Worm (Caenorhabditis elegans) whole organism, L1 larva: ENCODE results near the gene rps-14.

Experiments used
- C04F5.9 ChIP-seq: sonication (generic microtip); optimal IDR thresholded peaks from 2 replicates; lab custom pipeline; 2016; ENCODE audit warnings: missing genetic modification characterization, missing compliant biosample characterization
- C16A3.4 ChIP-seq: fragments of 150-350 bp; optimal IDR thresholded peaks from 2 replicates; lab custom pipeline; 2014; ENCODE audit warnings: missing biosample characterization, missing genetic modification characterization
- C34B4.2 ChIP-seq: sonication (generic microtip); optimal IDR thresholded peaks from 2 replicates; lab custom pipeline; 2017; ENCODE audit warnings: mild to moderate bottlenecking, missing genetic modification characterization, missing compliant biosample characterization
- F16B12.6 ChIP-seq: fragments of 150-350 bp; optimal IDR thresholded peaks from 2 replicates; lab custom pipeline; 2014; ENCODE audit warnings: missing biosample characterization, missing genetic modification characterization
- Y116A8C.19 ChIP-seq: sonication (generic microtip); optimal IDR thresholded peaks from 2 replicates; lab custom pipeline; 2016; ENCODE audit warnings: missing compliant biosample characterization, missing genetic modification characterization, borderline replicate concordance
- aha-1 ChIP-seq: fragments of 150-350 bp; optimal IDR thresholded peaks from 2 replicates; lab custom pipeline; 2014; ENCODE audit warnings: missing biosample characterization, missing genetic modification characterization
- alr-1 ChIP-seq: fragments of 200-800 bp; sonication (Bioruptor generic); optimal IDR thresholded peaks from 2 replicates; lab custom pipeline; 2018; ENCODE audit warnings: borderline replicate concordance, mild to moderate bottlenecking, missing genetic modification characterization, missing compliant biosample characterization
- ama-1 ChIP-seq: fragments of 150-350 bp; optimal IDR thresholded peaks from 2 replicates; lab custom pipeline; 2014
- blmp-1 ChIP-seq: fragments of 150-350 bp; optimal IDR thresholded peaks from 2 replicates; lab custom pipeline; 2014; ENCODE audit warnings: missing biosample characterization, missing genetic modification characterization
- ceh-82 ChIP-seq, 3 experiments: fragments of 150-350 bp in 1 of 3; sonication (generic microtip) in 2 of 3; optimal IDR thresholded peaks; 2 replicates each; lab custom pipeline; 2014 to 2017; ENCODE audit warnings: missing biosample characterization in 3 of 3, missing genetic modification characterization in 3 of 3
- ceh-88 ChIP-seq: fragments of 200-800 bp; sonication (Bioruptor generic); IDR thresholded peaks from 2 replicates; pipeline ENCODE4 v1.3.6; 2022; ENCODE audit warnings: missing genetic modification characterization, missing compliant biosample characterization
- ces-1 ChIP-seq: fragments of 150-350 bp; optimal IDR thresholded peaks from 2 replicates; lab custom pipeline; 2014; ENCODE audit warnings: missing biosample characterization, missing genetic modification reagents, missing genetic modification characterization
- dpl-1 ChIP-seq, 3 experiments: fragments of 150-350 bp in 2 of 3; sonication (generic microtip) in 1 of 3; optimal IDR thresholded peaks; 2 replicates each; lab custom pipeline; 2014 to 2017; ENCODE audit warnings: missing biosample characterization in 3 of 3, missing genetic modification characterization in 3 of 3, missing genetic modification reagents in 3 of 3
- dsc-1 ChIP-seq: sonication (generic microtip); optimal IDR thresholded peaks from 2 replicates; lab custom pipeline; 2016; ENCODE audit warnings: mild to moderate bottlenecking, missing genetic modification characterization, missing compliant biosample characterization
- efl-3 ChIP-seq: fragments of 200-800 bp; sonication (Bioruptor generic); optimal IDR thresholded peaks from 2 replicates; lab custom pipeline; 2018; ENCODE audit warnings: mild to moderate bottlenecking, missing genetic modification characterization, missing compliant biosample characterization
- elt-2 ChIP-seq: sonication (generic microtip); optimal IDR thresholded peaks from 2 replicates; lab custom pipeline; 2016; ENCODE audit warnings: missing genetic modification characterization, mild to moderate bottlenecking, inconsistent platforms, missing compliant biosample characterization, missing genetic modification reagents
- elt-3 ChIP-seq, 6 experiments: fragments of 150-350 bp in 1 of 6; sonication (generic microtip); optimal IDR thresholded peaks; 2 replicates each; lab custom pipeline; 2017 to 2018; ENCODE audit warnings: missing biosample characterization in 6 of 6, missing genetic modification characterization in 6 of 6, inconsistent platforms in 1 of 6
- fkh-4 ChIP-seq: sonication (generic microtip); optimal IDR thresholded peaks from 2 replicates; lab custom pipeline; 2016; ENCODE audit warnings: missing compliant biosample characterization, missing genetic modification characterization, borderline replicate concordance
- fkh-8 ChIP-seq: sonication (generic microtip); optimal IDR thresholded peaks from 2 replicates; lab custom pipeline; 2016; ENCODE audit warnings: mild to moderate bottlenecking, missing genetic modification characterization, missing compliant biosample characterization
- fos-1 ChIP-seq: fragments of 150-350 bp; optimal IDR thresholded peaks from 2 replicates; lab custom pipeline; 2014; ENCODE audit warnings: missing biosample characterization, missing genetic modification characterization
- grh-1 ChIP-seq: fragments of 200-800 bp; sonication (Bioruptor generic); IDR thresholded peaks from 2 replicates; pipeline ENCODE4 v1.3.6; 2022; ENCODE audit warnings: missing genetic modification reagents, missing genetic modification characterization, missing compliant biosample characterization
- hlh-17 ChIP-seq: fragments of 200-800 bp; sonication (Bioruptor generic); optimal IDR thresholded peaks from 2 replicates; lab custom pipeline; 2018; ENCODE audit warnings: missing genetic modification characterization, mild to moderate bottlenecking, missing compliant biosample characterization, moderate library complexity, borderline replicate concordance
- hlh-4 ChIP-seq: sonication (generic microtip); optimal IDR thresholded peaks from 2 replicates; lab custom pipeline; 2016; ENCODE audit warnings: mild to moderate bottlenecking, missing genetic modification characterization, missing compliant biosample characterization
- hpl-2 ChIP-seq: fragments of 150-350 bp; optimal IDR thresholded peaks from 2 replicates; lab custom pipeline; 2014; ENCODE audit warnings: missing biosample characterization, missing genetic modification reagents, missing genetic modification characterization
- irx-1 ChIP-seq: sonication (generic microtip); optimal IDR thresholded peaks from 2 replicates; lab custom pipeline; 2016; ENCODE audit warnings: missing genetic modification characterization, missing compliant biosample characterization
- isw-1 ChIP-seq: fragments of 200-800 bp; sonication (Bioruptor generic); IDR thresholded peaks from 2 replicates; pipeline ENCODE4 v1.3.6; 2022; ENCODE audit warnings: missing genetic modification characterization, missing compliant biosample characterization
- lin-13 ChIP-seq: fragments of 150-350 bp; optimal IDR thresholded peaks from 2 replicates; lab custom pipeline; 2014; ENCODE audit warnings: missing biosample characterization, missing genetic modification reagents, missing genetic modification characterization
- lin-14 ChIP-seq: fragments of 200-800 bp; sonication (Bioruptor generic); optimal IDR thresholded peaks from 2 replicates; lab custom pipeline; 2018; ENCODE audit warnings: mild to moderate bottlenecking, missing genetic modification characterization, moderate library complexity, missing compliant biosample characterization
- mab-9 ChIP-seq: fragments of 200-800 bp; sonication (Bioruptor generic); IDR thresholded peaks from 2 replicates; pipeline ENCODE4 v1.3.6; 2022; ENCODE audit warnings: missing genetic modification reagents, missing genetic modification characterization, missing compliant biosample characterization
- mep-1 ChIP-seq: fragments of 150-350 bp; optimal IDR thresholded peaks from 2 replicates; lab custom pipeline; 2014; ENCODE audit warnings: missing biosample characterization, missing genetic modification characterization
- nhr-11 ChIP-seq: fragments of 150-350 bp; optimal IDR thresholded peaks from 2 replicates; lab custom pipeline; 2014; ENCODE audit warnings: missing biosample characterization, missing genetic modification characterization
- nhr-19 ChIP-seq: fragments of 200-800 bp; sonication (Bioruptor generic); conservative IDR thresholded peaks from 2 replicates; pipeline ENCODE4 v1.3.6; 2022; ENCODE audit warnings: missing genetic modification characterization, missing compliant biosample characterization
- nhr-20 ChIP-seq: sonication (generic microtip); optimal IDR thresholded peaks from 2 replicates; lab custom pipeline; 2016; ENCODE audit warnings: mild to moderate bottlenecking, missing genetic modification characterization, missing compliant biosample characterization
- nhr-28 ChIP-seq: fragments of 150-350 bp; optimal IDR thresholded peaks from 2 replicates; lab custom pipeline; 2014; ENCODE audit warnings: missing biosample characterization, missing genetic modification characterization
- nhr-71 ChIP-seq: sonication (generic microtip); optimal IDR thresholded peaks from 2 replicates; lab custom pipeline; 2016; ENCODE audit warnings: mild to moderate bottlenecking, missing genetic modification characterization, moderate library complexity, missing compliant biosample characterization
- nhr-76 ChIP-seq: sonication (generic microtip); optimal IDR thresholded peaks from 2 replicates; lab custom pipeline; 2017; ENCODE audit warnings: missing biosample characterization, missing genetic modification characterization
- nhr-84 ChIP-seq: sonication (generic microtip); optimal IDR thresholded peaks from 2 replicates; lab custom pipeline; 2017; ENCODE audit warnings: missing biosample characterization, missing genetic modification characterization
- pag-3 ChIP-seq: sonication (generic microtip); optimal IDR thresholded peaks from 2 replicates; lab custom pipeline; 2017; ENCODE audit warnings: missing genetic modification characterization, mild to moderate bottlenecking, missing compliant biosample characterization, antibody characterized with exemption, borderline replicate concordance; ENCODE audit not compliant: insufficient read depth
- snu-23 ChIP-seq: sonication (generic microtip); optimal IDR thresholded peaks from 2 replicates; lab custom pipeline; 2016; ENCODE audit warnings: missing genetic modification characterization, missing compliant biosample characterization
- sup-37 ChIP-seq: fragments of 200-800 bp; sonication (Bioruptor generic); optimal IDR thresholded peaks from 2 replicates; lab custom pipeline; 2018; ENCODE audit warnings: mild to moderate bottlenecking, missing genetic modification characterization, missing compliant biosample characterization
- swsn-7 ChIP-seq: sonication (generic microtip); optimal IDR thresholded peaks from 2 replicates; lab custom pipeline; 2016; ENCODE audit warnings: missing genetic modification characterization, missing compliant biosample characterization
- tlp-1 ChIP-seq: fragments of 150-350 bp; optimal IDR thresholded peaks from 2 replicates; lab custom pipeline; 2014; ENCODE audit warnings: missing biosample characterization, missing genetic modification characterization
- unc-62 ChIP-seq: fragments of 150-350 bp; optimal IDR thresholded peaks from 2 replicates; lab custom pipeline; 2014; ENCODE audit warnings: missing biosample characterization, missing genetic modification reagents, missing genetic modification characterization
- unc-98 ChIP-seq: fragments of 200-800 bp; sonication (Bioruptor generic); IDR thresholded peaks from 2 replicates; pipeline ENCODE4 v1.3.6; 2022; ENCODE audit warnings: missing genetic modification characterization, missing compliant biosample characterization
- xbp-1 ChIP-seq: sonication (generic microtip); optimal IDR thresholded peaks from 2 replicates; lab custom pipeline; 2016; ENCODE audit warnings: missing genetic modification characterization, missing compliant biosample characterization
- zip-4 ChIP-seq: fragments of 200-800 bp; sonication (Bioruptor generic); optimal IDR thresholded peaks from 2 replicates; lab custom pipeline; 2018; ENCODE audit warnings: mild to moderate bottlenecking, missing genetic modification characterization, moderate library complexity, missing compliant biosample characterization
- ztf-11 ChIP-seq, 2 experiments: sonication (generic microtip); optimal IDR thresholded peaks; 2 replicates each; lab custom pipeline; 2016 to 2017; ENCODE audit warnings: missing genetic modification characterization in 2 of 2, missing biosample characterization in 1 of 2, missing compliant biosample characterization in 1 of 2
- ztf-4 ChIP-seq: fragments of 150-350 bp; optimal IDR thresholded peaks from 2 replicates; lab custom pipeline; 2014; ENCODE audit warnings: missing biosample characterization, missing genetic modification characterization

The rps-14 gene

DNA sequence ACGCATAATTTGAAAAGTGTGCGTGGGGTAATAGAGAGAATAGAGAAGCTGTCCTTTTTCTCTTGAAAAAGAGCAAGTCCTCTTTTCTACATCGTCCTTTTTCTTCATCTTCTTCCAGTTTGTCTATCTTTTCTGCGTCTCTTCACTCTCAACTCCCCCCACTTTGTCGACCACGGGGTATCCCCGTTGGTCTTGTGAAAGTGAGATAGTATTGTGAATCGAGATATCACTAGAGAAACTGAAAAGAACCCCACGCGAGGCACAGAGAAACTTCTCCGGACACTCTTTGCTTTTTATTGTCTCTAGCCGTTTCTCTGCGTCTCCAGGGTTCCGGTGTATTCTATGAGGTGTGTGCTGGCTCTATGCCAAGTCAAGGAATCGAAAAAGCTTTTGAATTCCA lies 23.8 kb downstream of the rps-14 start (continued):
- TF ChIP-seq ztf-4 (tag; lab: Kevin White, UChicago) (peak; percentile 94), fkh-8 (tag; lab: Kevin White, UChicago) (peak; percentile 98), F16B12.6 (no peak), mep-1 (tag; lab: Kevin White, UChicago) (peak; percentile 94), alr-1 (tag; lab: Kevin White, UChicago) (no peak), hlh-4 (no peak), nhr-11 (tag; lab: Kevin White, UChicago) (peak; percentile 92), blmp-1 (tag; lab: Kevin White, UChicago) (peak; percentile 70), lin-14 (GFP tag; lab: Kevin White, UChicago) (peak; percentile 99), nhr-71 (peak; percentile 99)

DNA sequence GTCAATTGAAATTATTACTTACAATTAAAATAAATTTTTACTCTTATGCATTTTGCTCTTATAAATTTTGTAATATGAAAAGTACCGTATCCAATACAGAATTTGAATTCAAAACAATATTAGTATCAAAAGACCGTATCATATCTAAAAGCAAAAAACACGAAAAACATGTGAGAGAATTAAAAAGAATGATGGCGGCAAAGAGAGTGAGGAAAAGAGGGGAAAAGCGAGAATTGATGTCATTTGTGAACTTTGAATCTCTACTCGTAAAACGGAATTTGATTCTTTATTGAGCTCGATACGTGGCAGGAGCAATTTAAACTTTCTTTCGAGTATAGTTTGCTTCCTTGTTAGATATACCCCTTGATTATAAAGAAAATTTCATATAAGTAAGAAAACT lies 24.9 kb downstream of the rps-14 start:
- no peak for TF ChIP-seq unc-62 (GFP tag; lab: Kevin White, UChicago)
- TF ChIP-seq lin-14 (GFP tag; lab: Kevin White, UChicago) = peak; percentile 49
- TF ChIP-seq nhr-76 (tag; lab: Kevin White, UChicago) = no peak
- peak in 1 of 3 experiments; percentile 8 for TF ChIP-seq dpl-1 (GFP tag; optimal IDR thresholded peaks at IDR 0.05; lab: Kevin White, UChicago)
- TF ChIP-seq lin-13 (GFP tag; lab: Kevin White, UChicago) = no peak
- TF ChIP-seq dsc-1 (tag; lab: Kevin White, UChicago) = no peak
- TF ChIP-seq hpl-2 (GFP tag; lab: Kevin White, UChicago) = no peak
- TF ChIP-seq irx-1 = no peak
- TF ChIP-seq ztf-11 (tag; optimal IDR thresholded peaks at IDR 0.05; lab: Kevin White, UChicago) = no peak
- TF ChIP-seq ztf-4 (tag; lab: Kevin White, UChicago) = no peak
- no peak for TF ChIP-seq aha-1 (tag; lab: Kevin White, UChicago)
- TF ChIP-seq C34B4.2 (tag; lab: Kevin White, UChicago) = no peak
- no peak for TF ChIP-seq efl-3
- TF ChIP-seq nhr-71 = peak; percentile 31
- no peak for TF ChIP-seq elt-3 (tag; optimal IDR thresholded peaks at IDR 0.05; lab: Kevin White, UChicago)
- no peak for TF ChIP-seq fos-1 (tag; lab: Kevin White, UChicago)
- no peak for TF ChIP-seq nhr-84
- no peak for TF ChIP-seq nhr-20 (tag; lab: Kevin White, UChicago)
- no peak for TF ChIP-seq grh-1 (GFP tag; lab: Robert Waterston, UW)
- no peak for TF ChIP-seq nhr-11 (tag; lab: Kevin White, UChicago)
- no peak for TF ChIP-seq Y116A8C.19 (tag; lab: Kevin White, UChicago)
- no peak for TF ChIP-seq fkh-8 (tag; lab: Kevin White, UChicago)
- peak; percentile 35 for TF ChIP-seq snu-23
- TF ChIP-seq fkh-4 (tag; lab: Kevin White, UChicago) = no peak
- TF ChIP-seq nhr-28 (tag; lab: Kevin White, UChicago) = no peak
- TF ChIP-seq F16B12.6 = no peak
- peak; percentile 3 for TF ChIP-seq blmp-1 (tag; lab: Kevin White, UChicago)

DNA sequence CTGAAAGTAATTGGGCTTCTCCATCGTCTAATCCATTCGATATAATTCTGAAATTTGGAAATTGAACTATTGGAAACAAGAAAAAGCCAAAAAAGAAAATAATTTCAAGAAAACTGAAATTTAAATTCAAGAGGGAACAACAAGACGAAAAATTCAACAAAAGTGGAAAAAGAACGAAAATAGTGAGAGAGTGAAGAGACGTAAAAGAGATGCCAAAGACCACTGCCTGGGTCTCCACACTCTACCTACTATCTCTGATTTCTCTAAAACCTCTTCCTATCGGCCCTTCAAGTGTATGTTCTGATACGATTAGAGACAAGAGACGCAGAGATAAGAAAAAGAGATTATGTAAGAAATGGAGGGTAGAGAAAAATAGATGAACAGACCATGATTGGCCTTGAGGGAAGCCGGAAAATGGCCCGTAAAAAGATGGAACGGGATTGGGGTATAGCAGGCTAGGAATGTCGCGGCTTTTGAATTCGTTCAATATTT lies 25.6 kb downstream of the rps-14 start, which contains the start of gene ogt-1:
TSS of gene ogt-1 (minus strand) at position 51 of the 492 bp plus-strand sequence.
- TF ChIP-seq mep-1 (tag; lab: Kevin White, UChicago) = peak; percentile 93
- TF ChIP-seq ces-1 (GFP tag; lab: Kevin White, UChicago) = no peak
- TF ChIP-seq dsc-1 (tag; lab: Kevin White, UChicago) = peak; percentile 33
- TF ChIP-seq ceh-82 (tag; optimal IDR thresholded peaks at IDR 0.05; lab: Kevin White, UChicago) = peak; percentile 57 to 89 (median 87)
- no peak for TF ChIP-seq C34B4.2 (tag; lab: Kevin White, UChicago)
- TF ChIP-seq isw-1 = peak; percentile 70
- no peak for TF ChIP-seq aha-1 (tag; lab: Kevin White, UChicago)
- peak; percentile 87 for TF ChIP-seq ztf-4 (tag; lab: Kevin White, UChicago)
- TF ChIP-seq alr-1 (tag; lab: Kevin White, UChicago) = no peak
- TF ChIP-seq C16A3.4 (tag; lab: Kevin White, UChicago) = peak; percentile 69
- peak; percentile 86 for TF ChIP-seq nhr-19 (GFP tag; lab: Robert Waterston, UW)
- TF ChIP-seq tlp-1 (tag; lab: Kevin White, UChicago) = no peak
- TF ChIP-seq ceh-88 (GFP tag; lab: Robert Waterston, UW) = no peak
- peak; percentile 80 for TF ChIP-seq xbp-1 (tag; lab: Kevin White, UChicago)
- no peak for TF ChIP-seq zip-4 (GFP tag; lab: Kevin White, UChicago)
- no peak for TF ChIP-seq sup-37 (GFP tag; lab: Kevin White, UChicago)
- TF ChIP-seq swsn-7 (tag; lab: Kevin White, UChicago) = peak; percentile 89
- TF ChIP-seq unc-98 = no peak
- TF ChIP-seq fos-1 (tag; lab: Kevin White, UChicago) = peak; percentile 82
- peak; percentile 16 for TF ChIP-seq pag-3 (tag; lab: Kevin White, UChicago)
- no peak for TF ChIP-seq C04F5.9 (tag; lab: Kevin White, UChicago)
- TF ChIP-seq elt-2 (tag; lab: Kevin White, UChicago) = peak; percentile 62
- no peak for TF ChIP-seq hlh-17
- peak; percentile 84 for TF ChIP-seq ama-1 (lab: Kevin White, UChicago)
- TF ChIP-seq mab-9 (GFP tag; lab: Robert Waterston, UW) = no peak
